Fruit fly (Drosophila melanogaster) whole organism, embryonic: ENCODE data around the gene stg.

ENCODE experiments used
- Adf1 ChIP-seq: fragments of 200-800 bp; sonication (Bioruptor generic); IDR thresholded peaks from 2 replicates; pipeline ENCODE4 v1.3.6; 2022; ENCODE audit warnings: missing biosample characterization, missing genetic modification characterization
- Atf-2 ChIP-seq: fragments of 200-800 bp; sonication (Bioruptor generic); optimal IDR thresholded peaks from 2 replicates; lab custom pipeline; 2016; ENCODE audit warnings: missing biosample characterization, missing genetic modification characterization
- CG11085 ChIP-seq: fragments of 200-800 bp; sonication (Bioruptor generic); IDR thresholded peaks from 2 replicates; pipeline ENCODE4 v1.3.6; 2022; ENCODE audit warnings: missing biosample characterization, missing genetic modification characterization
- CG11560 ChIP-seq: fragments of 200-800 bp; sonication (Bioruptor generic); IDR thresholded peaks from 3 replicates; pipeline ENCODE4 v1.3.6; 2022; ENCODE audit warnings: missing biosample characterization, missing genetic modification characterization
- CG12391 ChIP-seq: fragments of 200-800 bp; sonication (Bioruptor generic); optimal IDR thresholded peaks from 3 replicates; lab custom pipeline; 2018; ENCODE audit warnings: missing biosample characterization, mild to moderate bottlenecking, missing genetic modification characterization, moderate library complexity
- CG14667 ChIP-seq: fragments of 200-800 bp; sonication (Bioruptor generic); IDR thresholded peaks from 2 replicates; pipeline ENCODE4 v1.3.6; 2022; ENCODE audit warnings: missing biosample characterization, missing genetic modification characterization
- CG16815 ChIP-seq: fragments of 200-800 bp; sonication (Bioruptor generic); optimal IDR thresholded peaks from 3 replicates; lab custom pipeline; 2017; ENCODE audit warnings: missing biosample characterization, mild to moderate bottlenecking, missing genetic modification characterization
- CG18262 ChIP-seq: fragments of 200-800 bp; optimal IDR thresholded peaks from 3 replicates; lab custom pipeline; 2019; ENCODE audit warnings: missing biosample characterization, mild to moderate bottlenecking, missing genetic modification characterization, moderate library complexity
- CG2120 ChIP-seq: fragments of 200-800 bp; sonication (Bioruptor generic); optimal IDR thresholded peaks from 3 replicates; lab custom pipeline; 2016; ENCODE audit warnings: missing biosample characterization, missing genetic modification characterization
- CG32532 ChIP-seq: fragments of 200-800 bp; sonication (Bioruptor generic); IDR thresholded peaks from 2 replicates; pipeline ENCODE4 v1.3.6; 2022; ENCODE audit warnings: missing biosample characterization, missing genetic modification characterization
- CG3281 ChIP-seq: fragments of 200-800 bp; sonication (Bioruptor generic); optimal IDR thresholded peaks from 3 replicates; lab custom pipeline; 2017; ENCODE audit warnings: missing biosample characterization, mild to moderate bottlenecking, missing genetic modification characterization
- CG33557 ChIP-seq: fragments of 200-800 bp; sonication (Bioruptor generic); optimal IDR thresholded peaks from 2 replicates; lab custom pipeline; 2019; ENCODE audit warnings: missing biosample characterization, mild to moderate bottlenecking, missing genetic modification characterization, moderate library complexity
- CG34224 ChIP-seq: fragments of 200-800 bp; sonication (Bioruptor generic); IDR thresholded peaks from 3 replicates; pipeline ENCODE4 v1.3.6; 2022; ENCODE audit warnings: missing biosample characterization, missing genetic modification characterization; ENCODE audit not compliant: partially characterized antibody
- CG4617 ChIP-seq: fragments of 200-800 bp; sonication (Bioruptor generic); optimal IDR thresholded peaks from 3 replicates; lab custom pipeline; 2016; ENCODE audit warnings: missing biosample characterization, missing genetic modification characterization, borderline replicate concordance
- CG4730 ChIP-seq: fragments of 200-800 bp; sonication (Bioruptor generic); IDR thresholded peaks from 2 replicates; pipeline ENCODE4 v1.3.6; 2022; ENCODE audit warnings: missing biosample characterization, missing genetic modification characterization
- CG5953 ChIP-seq: fragments of 200-800 bp; sonication (Bioruptor generic); IDR thresholded peaks from 2 replicates; pipeline ENCODE4 v1.3.6; 2022; ENCODE audit warnings: missing biosample characterization, missing genetic modification characterization
- CG7372 ChIP-seq: fragments of 200-800 bp; sonication (Bioruptor generic); IDR thresholded peaks from 2 replicates; pipeline ENCODE4 v1.3.6; 2022; ENCODE audit warnings: missing biosample characterization, missing genetic modification characterization
- CoRest ChIP-seq: fragments of 200-800 bp; sonication (Bioruptor generic); optimal IDR thresholded peaks from 3 replicates; lab custom pipeline; 2018; ENCODE audit warnings: missing biosample characterization, mild to moderate bottlenecking, missing genetic modification characterization, moderate library complexity
- Deaf1 ChIP-seq: fragments of 200-800 bp; optimal IDR thresholded peaks from 3 replicates; lab custom pipeline; 2019; ENCODE audit warnings: missing biosample characterization, mild to moderate bottlenecking, missing genetic modification characterization, moderate library complexity
- Dref ChIP-seq: fragments of 200-800 bp; sonication (Bioruptor generic); IDR thresholded peaks from 2 replicates; pipeline ENCODE4 v1.3.6; 2022; ENCODE audit warnings: missing biosample characterization, missing genetic modification characterization
- Gug ChIP-seq: fragments of 200-800 bp; sonication (Bioruptor generic); IDR thresholded peaks from 4 replicates; pipeline ENCODE4 v1.3.6; 2022; ENCODE audit warnings: missing biosample characterization, missing genetic modification characterization
- HLHmδ ChIP-seq: fragments of 200-800 bp; sonication (Bioruptor generic); optimal IDR thresholded peaks from 2 replicates; lab custom pipeline; 2018; ENCODE audit warnings: missing biosample characterization, mild to moderate bottlenecking, missing genetic modification characterization, moderate library complexity
- MTF-1 ChIP-seq: fragments of 200-800 bp; sonication (Bioruptor generic); optimal IDR thresholded peaks from 2 replicates; lab custom pipeline; 2018; ENCODE audit warnings: missing biosample characterization, mild to moderate bottlenecking, missing genetic modification characterization, borderline replicate concordance
- Med ChIP-seq: fragments of 200-800 bp; sonication (Bioruptor generic); peaks from one replicate; lab custom pipeline; 2016; ENCODE audit warnings: missing biosample characterization, missing genetic modification characterization, mild to moderate bottlenecking, inconsistent platforms, moderate library complexity
- Nf-YA ChIP-seq: fragments of 200-800 bp; sonication (Bioruptor generic); IDR thresholded peaks from 2 replicates; pipeline ENCODE4 v1.3.6; 2022; ENCODE audit warnings: missing biosample characterization, missing genetic modification characterization
- Optix ChIP-seq: fragments of 200-800 bp; sonication (Bioruptor generic); IDR thresholded peaks from 3 replicates; pipeline ENCODE4 v1.3.6; 2022; ENCODE audit warnings: missing biosample characterization, missing genetic modification characterization
- az2 ChIP-seq: fragments of 200-800 bp; sonication (Bioruptor generic); optimal IDR thresholded peaks from 3 replicates; lab custom pipeline; 2016; ENCODE audit warnings: missing biosample characterization, missing genetic modification characterization
- bab2 ChIP-seq: fragments of 200-800 bp; sonication (Bioruptor generic); optimal IDR thresholded peaks from 2 replicates; lab custom pipeline; 2016; ENCODE audit warnings: missing biosample characterization, missing genetic modification characterization
- chif ChIP-seq, 2 experiments: fragments of 200-800 bp; sonication (Bioruptor generic); optimal IDR thresholded peaks; 3 replicates each; lab custom pipeline; 2016; ENCODE audit warnings: missing biosample characterization in 2 of 2, missing genetic modification characterization in 2 of 2
- corto ChIP-seq: fragments of 200-800 bp; sonication (Bioruptor generic); optimal IDR thresholded peaks from 2 replicates; lab custom pipeline; 2016; ENCODE audit warnings: missing biosample characterization, mild to moderate bottlenecking, missing genetic modification characterization, moderate library complexity
- en ChIP-seq: fragments of 200-800 bp; sonication (Bioruptor generic); optimal IDR thresholded peaks from 2 replicates; lab custom pipeline; 2016; ENCODE audit warnings: missing biosample characterization, missing genetic modification characterization
- fru ChIP-seq: fragments of >200 bp; optimal IDR thresholded peaks from 2 replicates; lab custom pipeline; 2017
- gcm ChIP-seq: fragments of 200-800 bp; sonication (Bioruptor generic); optimal IDR thresholded peaks from 2 replicates; lab custom pipeline; 2019; ENCODE audit warnings: missing biosample characterization, mild to moderate bottlenecking, missing genetic modification characterization, moderate library complexity
- gcm2 ChIP-seq: fragments of 200-800 bp; sonication (Bioruptor generic); optimal IDR thresholded peaks from 2 replicates; lab custom pipeline; 2016; ENCODE audit warnings: missing biosample characterization, missing genetic modification characterization
- grau ChIP-seq: fragments of 200-800 bp; optimal IDR thresholded peaks from 3 replicates; lab custom pipeline; 2019; ENCODE audit warnings: missing biosample characterization, mild to moderate bottlenecking, missing genetic modification characterization, moderate library complexity
- grn ChIP-seq: fragments of 200-800 bp; sonication (Bioruptor generic); optimal IDR thresholded peaks from 3 replicates; lab custom pipeline; 2017; ENCODE audit warnings: missing biosample characterization, missing genetic modification characterization
- jumu ChIP-seq: fragments of 200-800 bp; sonication (Bioruptor generic); optimal IDR thresholded peaks from 3 replicates; lab custom pipeline; 2016; ENCODE audit warnings: missing biosample characterization, missing genetic modification characterization
- kah ChIP-seq: fragments of 200-800 bp; sonication (Bioruptor generic); optimal IDR thresholded peaks from 2 replicates; lab custom pipeline; 2018; ENCODE audit warnings: missing biosample characterization, mild to moderate bottlenecking, missing genetic modification characterization
- ken ChIP-seq: fragments of 200-800 bp; sonication (Bioruptor generic); IDR thresholded peaks from 3 replicates; pipeline ENCODE4 v1.3.6; 2022; ENCODE audit warnings: missing biosample characterization, missing genetic modification characterization
- lola ChIP-seq, 3 experiments: fragments of >200 bp in 2 of 3; fragments of 200-800 bp in 1 of 3; sonication (Bioruptor generic) in 1 of 3; optimal IDR thresholded peaks; 2 replicates each; lab custom pipeline; 2017 to 2019; ENCODE audit warnings: missing biosample characterization in 3 of 3, missing genetic modification characterization in 3 of 3, mild to moderate bottlenecking in 1 of 3, moderate library complexity in 1 of 3
- nau ChIP-seq: fragments of 200-800 bp; sonication (Bioruptor generic); optimal IDR thresholded peaks from 3 replicates; lab custom pipeline; 2017; ENCODE audit warnings: missing biosample characterization, mild to moderate bottlenecking, missing genetic modification characterization, missing genetic modification reagents
- oc ChIP-seq: fragments of 200-800 bp; sonication (Bioruptor generic); optimal IDR thresholded peaks from 2 replicates; lab custom pipeline; 2018; ENCODE audit warnings: missing biosample characterization, mild to moderate bottlenecking, missing genetic modification characterization, moderate library complexity
- pum ChIP-seq: fragments of 200-800 bp; sonication (Bioruptor generic); optimal IDR thresholded peaks from 2 replicates; lab custom pipeline; 2016; ENCODE audit warnings: missing biosample characterization, missing genetic modification characterization
- rib ChIP-seq: fragments of 200-800 bp; sonication (Bioruptor generic); IDR thresholded peaks from 2 replicates; pipeline ENCODE4 v1.3.6; 2022; ENCODE audit warnings: missing biosample characterization, missing genetic modification characterization
- shn ChIP-seq: fragments of 200-800 bp; sonication (Bioruptor generic); optimal IDR thresholded peaks from 3 replicates; lab custom pipeline; 2016; ENCODE audit warnings: missing biosample characterization, missing genetic modification characterization
- sima ChIP-seq: fragments of 200-800 bp; sonication (Bioruptor generic); optimal IDR thresholded peaks from 2 replicates; lab custom pipeline; 2016; ENCODE audit warnings: missing biosample characterization, missing genetic modification characterization
- ssp ChIP-seq: fragments of 200-800 bp; sonication (Bioruptor generic); IDR thresholded peaks from 2 replicates; pipeline ENCODE4 v1.3.6; 2022; ENCODE audit warnings: missing biosample characterization, missing genetic modification characterization
- zen ChIP-seq: fragments of 200-800 bp; sonication (Bioruptor generic); optimal IDR thresholded peaks from 3 replicates; lab custom pipeline; 2018; ENCODE audit warnings: missing biosample characterization, mild to moderate bottlenecking, missing genetic modification characterization, moderate library complexity
- zfh1 ChIP-seq: fragments of 200-800 bp; sonication (Bioruptor generic); IDR thresholded peaks from 3 replicates; pipeline ENCODE4 v1.3.6; 2022; ENCODE audit warnings: missing biosample characterization, missing genetic modification characterization

The stg gene

DNA sequence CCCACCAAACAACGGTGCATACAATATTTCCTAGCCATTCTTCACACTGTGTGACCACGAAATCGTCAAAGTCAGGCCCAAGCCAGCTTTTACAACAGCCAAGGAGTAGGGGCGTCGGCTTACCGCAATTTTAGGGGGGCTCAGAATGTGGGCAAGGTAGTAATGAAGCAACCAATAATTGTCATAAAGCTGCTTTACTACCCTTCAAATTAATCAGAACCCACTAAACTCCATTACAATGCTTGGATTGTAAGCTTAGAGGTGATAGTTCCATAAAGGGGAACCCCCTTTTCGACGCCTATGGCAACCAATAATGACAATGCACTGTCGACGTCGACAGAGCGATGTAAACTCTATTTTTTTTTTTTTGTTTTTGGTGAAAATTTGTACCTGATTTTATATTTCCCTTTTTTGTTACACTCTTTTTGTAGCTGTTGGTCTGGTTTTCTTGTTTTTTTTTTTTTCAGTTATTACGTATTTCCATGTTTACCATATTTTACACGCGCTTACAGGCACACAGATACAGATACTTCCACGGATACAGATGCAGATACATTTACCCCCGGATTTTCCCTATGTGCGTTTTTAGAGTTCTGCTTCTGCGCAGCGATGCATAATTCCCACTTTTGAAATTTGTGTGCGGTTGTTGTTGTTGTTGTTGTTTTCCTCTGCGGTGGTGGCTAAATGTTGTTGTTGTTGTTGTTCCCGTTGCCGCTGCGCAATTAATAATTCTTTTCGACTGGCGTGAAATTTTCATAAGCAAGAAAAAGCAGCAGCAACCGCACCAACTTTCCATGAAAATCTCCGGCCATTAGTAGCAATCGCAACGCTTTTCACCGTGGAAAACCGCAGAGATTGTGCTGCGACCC, 50.8 kb downstream of the stg start (continued):
- peak; percentile 82 for TF ChIP-seq Optix (GFP tag; lab: Robert Waterston, UW)
- peak; percentile 76 for TF ChIP-seq grau
- TF ChIP-seq Nf-YA (GFP tag; lab: Robert Waterston, UW): peak; percentile 71
- peak; percentile 52 for TF ChIP-seq kah (GFP tag; lab: Kevin White, UChicago)
- TF ChIP-seq CG4617 (GFP tag; lab: Kevin White, UChicago): peak; percentile 28
- TF ChIP-seq fru (lab: Kevin White, UChicago): no peak
- peak; percentile 67 for TF ChIP-seq nau (GFP tag; lab: Kevin White, UChicago)
- TF ChIP-seq CG34224 (GFP tag; lab: Robert Waterston, UW): no peak
- TF ChIP-seq Adf1 (GFP tag; lab: Robert Waterston, UW): no peak; the same call in 1 of the 2 replicates
- peak; percentile 91 for TF ChIP-seq Med (GFP tag; lab: Kevin White, UChicago)
- TF ChIP-seq rib (GFP tag; lab: Robert Waterston, UW): no peak
- peak; percentile 52; the same call in 1 of the 2 replicates for TF ChIP-seq CG5953 (GFP tag; lab: Robert Waterston, UW)
- peak; percentile 85 for TF ChIP-seq zfh1 (GFP tag; lab: Robert Waterston, UW)
- no peak for TF ChIP-seq corto (GFP tag; lab: Kevin White, UChicago)
- peak; percentile 77 for TF ChIP-seq CoRest (tag; lab: Kevin White, UChicago)
- TF ChIP-seq CG32532 (GFP tag; lab: Robert Waterston, UW): peak; percentile 46; the same call in 1 of the 2 replicates
- TF ChIP-seq ken (GFP tag; lab: Robert Waterston, UW): peak; percentile 80
- TF ChIP-seq bab2 (GFP tag; lab: Kevin White, UChicago): peak; percentile 74
- TF ChIP-seq grn: no peak
- peak; percentile 86 for TF ChIP-seq CG18262 (tag; lab: Kevin White, UChicago)
- peak; percentile 54 for TF ChIP-seq CG14667
- TF ChIP-seq CG4730 (GFP tag; lab: Robert Waterston, UW): peak; percentile 40
- peak; percentile 48; the same call in 1 of the 2 replicates for TF ChIP-seq CG7372
- TF ChIP-seq ssp (GFP tag; lab: Robert Waterston, UW): peak; percentile 69
- peak; percentile 68 for TF ChIP-seq Gug
- 0 out of 3 replicates have a peak, but pooled peaks have one; percentile 44 for TF ChIP-seq CG11560
- peak; percentile 80 for TF ChIP-seq pum (GFP tag; lab: Kevin White, UChicago)
- TF ChIP-seq shn (GFP tag; lab: Kevin White, UChicago): peak; percentile 59
- TF ChIP-seq sima (GFP tag; lab: Kevin White, UChicago): no peak
- peak; percentile 57 for TF ChIP-seq CG33557
- peak; percentile 69 for TF ChIP-seq en (GFP tag; lab: Kevin White, UChicago)
- peak; percentile 60 for TF ChIP-seq zen (tag; lab: Kevin White, UChicago)
- TF ChIP-seq CG2120 (GFP tag; lab: Kevin White, UChicago): peak; percentile 15
- TF ChIP-seq Atf-2 (GFP tag; lab: Kevin White, UChicago): peak; percentile 61
- peak; percentile 24 for TF ChIP-seq Deaf1 (tag; lab: Kevin White, UChicago)
- peak; percentile 74 for TF ChIP-seq jumu
- no peak for TF ChIP-seq CG11085 (GFP tag; lab: Robert Waterston, UW)
- TF ChIP-seq CG12391 (tag; lab: Kevin White, UChicago): peak; percentile 77
- peak; percentile 86 for TF ChIP-seq oc (tag; lab: Kevin White, UChicago)
- peak; percentile 78 for TF ChIP-seq az2 (GFP tag; lab: Kevin White, UChicago)
- TF ChIP-seq CG16815 (GFP tag; lab: Kevin White, UChicago): peak; percentile 48
- peak; percentile 33 for TF ChIP-seq gcm2 (GFP tag; lab: Kevin White, UChicago)
- peak; percentile 52 to 76 for TF ChIP-seq chif (GFP tag; optimal IDR thresholded peaks at IDR 0.05; lab: Kevin White, UChicago)
- TF ChIP-seq MTF-1 (GFP tag; lab: Kevin White, UChicago): no peak
- peak; percentile 72 for TF ChIP-seq gcm (GFP tag; lab: Kevin White, UChicago)
- TF ChIP-seq Dref (GFP tag; lab: Robert Waterston, UW): no peak
- no peak for TF ChIP-seq HLHmδ (GFP tag; lab: Kevin White, UChicago)
- TF ChIP-seq CG3281 (GFP tag; lab: Kevin White, UChicago): peak; percentile 31
- TF ChIP-seq lola (GFP tag; optimal IDR thresholded peaks at IDR 0.05; lab: Kevin White, UChicago): peak in 1 of 3 experiments; percentile 80
